Fruit fly (Drosophila melanogaster) whole organism, larva: ENCODE results near the gene AttD.

Source experiments
- noc ChIP-seq: fragments of 200-800 bp; sonication (Bioruptor generic); optimal IDR thresholded peaks from 3 replicates; lab custom pipeline; 2019; ENCODE audit warnings: missing biosample characterization, mild to moderate bottlenecking, missing genetic modification characterization, moderate library complexity

The AttD gene

dm6 chr3R:17624968-17625367 lies at the start of gene AttD:
AttD (plus strand) TSS chr3R:17625268.
- no peak for TF ChIP-seq noc

- TF ChIP-seq noc = no peak
Observed at dm6 chr3R:17583658-17584460, 41.2 kb upstream of the AttD start.

- TF ChIP-seq noc = no peak
Observed at dm6 chr3R:17588805-17589204, 36.3 kb upstream of the AttD start.

dm6 chr3R:17591831-17592230 lies 33.2 kb upstream of the AttD start:
- TF ChIP-seq noc = no peak

dm6 chr3R:17593470-17593869 lies 31.6 kb upstream of the AttD start:
- no peak for TF ChIP-seq noc

dm6 chr3R:17594086-17594485 lies 31.0 kb upstream of the AttD start, which contains the start of gene Sgs5bis:
Sgs5bis (plus strand) TSS chr3R:17594386.
- no peak for TF ChIP-seq noc

- no peak for TF ChIP-seq noc
Observed at dm6 chr3R:17595084-17595483, 30.0 kb upstream of the AttD start, which contains the start of gene Sgs5. Sgs5 (plus strand) TSS chr3R:17595362.

- TF ChIP-seq noc = no peak
Observed at dm6 chr3R:17596236-17596635, 28.8 kb upstream of the AttD start, which contains the start of gene CG7606. CG7606 (plus strand) TSS chr3R:17596536.

dm6 chr3R:17599695-17600094 lies 25.4 kb upstream of the AttD start:
- TF ChIP-seq noc = no peak

- no peak for TF ChIP-seq noc
Observed at dm6 chr3R:17601866-17602265, 23.2 kb upstream of the AttD start.

- no peak for TF ChIP-seq noc
Observed at dm6 chr3R:17602974-17603373, 22.1 kb upstream of the AttD start.

dm6 chr3R:17603717-17604116 lies 21.4 kb upstream of the AttD start:
- no peak for TF ChIP-seq noc

- peak; percentile 34 for TF ChIP-seq noc
Observed at dm6 chr3R:17604198-17604879, 20.7 kb upstream of the AttD start.

- TF ChIP-seq noc = no peak
Observed at dm6 chr3R:17604880-17605667, 20.0 kb upstream of the AttD start.

dm6 chr3R:17605872-17606271 lies 19.2 kb upstream of the AttD start, which contains the start of gene sll:
sll (plus strand) TSS chr3R:17606106.
- TF ChIP-seq noc = no peak

- TF ChIP-seq noc = no peak
Observed at dm6 chr3R:17609059-17609458, 16.0 kb upstream of the AttD start, which contains the start of gene CG14329. CG14329 (plus strand) TSS chr3R:17609359.

- TF ChIP-seq noc = no peak
Observed at dm6 chr3R:17611411-17611810, 13.7 kb upstream of the AttD start, which contains the start of gene Edg91. Edg91 (minus strand) TSS chr3R:17611511.
